Worm (Caenorhabditis elegans) whole organism, L4 larva: Measurements from ENCODE around the gene tbc-13.

Experiments
- D1046.2 ChIP-seq: fragments of 200-800 bp; sonication (Bioruptor generic); IDR thresholded peaks from 2 replicates; pipeline ENCODE4 v1.3.6; 2022; ENCODE audit warnings: missing genetic modification characterization, missing compliant biosample characterization
- F26F4.8 ChIP-seq: fragments of 200-800 bp; sonication (Bioruptor generic); conservative IDR thresholded peaks from 2 replicates; pipeline ENCODE4 v1.3.6; 2022; ENCODE audit warnings: missing genetic modification characterization, missing compliant biosample characterization
- T20F7.1 ChIP-seq: fragments of 200-800 bp; sonication (Bioruptor generic); optimal IDR thresholded peaks from 2 replicates; lab custom pipeline; 2018; ENCODE audit warnings: mild to moderate bottlenecking, missing genetic modification characterization, missing compliant biosample characterization
- T26A8.4 ChIP-seq: fragments of 200-800 bp; sonication (Bioruptor generic); IDR thresholded peaks from 2 replicates; pipeline ENCODE4 v1.3.6; 2022; ENCODE audit warnings: missing genetic modification characterization, missing compliant biosample characterization
- Y105C5A.15 ChIP-seq: fragments of 200-800 bp; sonication (Bioruptor generic); IDR thresholded peaks from 2 replicates; pipeline ENCODE4 v1.3.6; 2022; ENCODE audit warnings: missing genetic modification characterization, missing compliant biosample characterization
- ZK337.2 ChIP-seq: fragments of 200-800 bp; sonication (Bioruptor generic); IDR thresholded peaks from 2 replicates; pipeline ENCODE4 v1.3.6; 2022; ENCODE audit warnings: missing genetic modification reagents, missing genetic modification characterization, missing compliant biosample characterization
- aly-2 ChIP-seq: sonication (generic microtip); optimal IDR thresholded peaks from 2 replicates; lab custom pipeline; 2018; ENCODE audit warnings: missing biosample characterization, missing genetic modification characterization
- ceh-20 ChIP-seq: fragments of 200-800 bp; sonication (Bioruptor generic); IDR thresholded peaks from 2 replicates; pipeline ENCODE4 v1.3.6; 2022; ENCODE audit warnings: missing genetic modification reagents, missing genetic modification characterization, missing compliant biosample characterization
- ceh-44 ChIP-seq: fragments of 200-800 bp; sonication (Bioruptor generic); IDR thresholded peaks from 2 replicates; pipeline ENCODE4 v1.3.6; 2022; ENCODE audit warnings: missing genetic modification reagents, missing genetic modification characterization, missing compliant biosample characterization
- ceh-62 ChIP-seq: sonication (generic microtip); optimal IDR thresholded peaks from 2 replicates; lab custom pipeline; 2017; ENCODE audit warnings: missing biosample characterization, missing genetic modification characterization
- ceh-82 ChIP-seq: sonication (generic microtip); optimal IDR thresholded peaks from 2 replicates; lab custom pipeline; 2017; ENCODE audit warnings: missing biosample characterization, missing genetic modification characterization
- ces-1 ChIP-seq: fragments of 150-350 bp; sonication (generic microtip); optimal IDR thresholded peaks from 4 replicates; lab custom pipeline; 2014; ENCODE audit warnings: missing biosample characterization, missing genetic modification reagents, missing genetic modification characterization
- daf-16 ChIP-seq, 3 experiments: sonication (generic microtip); optimal IDR thresholded peaks; 2 replicates each; lab custom pipeline; 2016 to 2017; ENCODE audit warnings: missing genetic modification characterization in 3 of 3, missing genetic modification reagents in 3 of 3, mild to moderate bottlenecking in 2 of 3, missing compliant biosample characterization in 2 of 3, missing biosample characterization in 1 of 3, moderate library complexity in 1 of 3
- daf-19 ChIP-seq: fragments of 200-800 bp; sonication (Bioruptor generic); conservative IDR thresholded peaks from 2 replicates; pipeline ENCODE4 v1.3.6; 2022; ENCODE audit warnings: missing genetic modification characterization, missing compliant biosample characterization
- dmd-8 ChIP-seq: fragments of 200-800 bp; sonication (Bioruptor generic); IDR thresholded peaks from 2 replicates; pipeline ENCODE4 v1.3.6; 2022; ENCODE audit warnings: missing genetic modification characterization, missing compliant biosample characterization
- dmd-9 ChIP-seq: fragments of 200-800 bp; sonication (Bioruptor generic); IDR thresholded peaks from 2 replicates; pipeline ENCODE4 v1.3.6; 2022; ENCODE audit warnings: missing genetic modification reagents, missing genetic modification characterization, missing compliant biosample characterization
- dpl-1 ChIP-seq: fragments of 150-350 bp; optimal IDR thresholded peaks from 2 replicates; lab custom pipeline; 2014; ENCODE audit warnings: missing biosample characterization, missing genetic modification reagents, missing genetic modification characterization
- dve-1 ChIP-seq: sonication (generic microtip); optimal IDR thresholded peaks from 2 replicates; lab custom pipeline; 2017; ENCODE audit warnings: antibody characterized with exemption, mild to moderate bottlenecking, missing genetic modification characterization, missing compliant biosample characterization; ENCODE audit not compliant: insufficient read depth
- egl-27 ChIP-seq: sonication (generic microtip); optimal IDR thresholded peaks from 3 replicates; lab custom pipeline; 2017; ENCODE audit warnings: missing biosample characterization, missing genetic modification reagents, missing genetic modification characterization
- fkh-10 ChIP-seq: fragments of 150-350 bp; optimal IDR thresholded peaks from 2 replicates; lab custom pipeline; 2014; ENCODE audit warnings: missing biosample characterization, missing genetic modification reagents, missing genetic modification characterization
- fos-1 ChIP-seq: fragments of 150-350 bp; optimal IDR thresholded peaks from 2 replicates; lab custom pipeline; 2014; ENCODE audit warnings: missing biosample characterization, missing genetic modification characterization
- hif-1 ChIP-seq, 2 experiments: sonication (generic microtip); optimal IDR thresholded peaks; 2 replicates each; lab custom pipeline; 2016 to 2017; ENCODE audit warnings: missing compliant biosample characterization in 2 of 2, missing genetic modification characterization in 2 of 2, missing genetic modification reagents in 2 of 2, missing genotype in 2 of 2, mild to moderate bottlenecking in 1 of 2
- lim-7 ChIP-seq: fragments of 200-800 bp; sonication (Bioruptor generic); IDR thresholded peaks from 2 replicates; pipeline ENCODE4 v1.3.6; 2022; ENCODE audit warnings: missing genetic modification characterization, missing compliant biosample characterization
- lin-15B ChIP-seq: fragments of 150-350 bp; sonication (generic microtip); optimal IDR thresholded peaks from 3 replicates; lab custom pipeline; 2014; ENCODE audit warnings: missing biosample characterization, missing genetic modification characterization
- lir-3 ChIP-seq: sonication (generic microtip); optimal IDR thresholded peaks from 2 replicates; lab custom pipeline; 2016; ENCODE audit warnings: mild to moderate bottlenecking, missing genetic modification characterization, missing compliant biosample characterization
- madf-5 ChIP-seq, 2 experiments: fragments of 200-800 bp; sonication (Bioruptor generic); IDR thresholded peaks; 2 replicates each; pipeline ENCODE4 v1.3.6; 2022; ENCODE audit warnings: missing compliant biosample characterization in 2 of 2, missing genetic modification characterization in 2 of 2
- madf-9 ChIP-seq: fragments of 200-800 bp; sonication (Bioruptor generic); conservative IDR thresholded peaks from 2 replicates; pipeline ENCODE4 v1.3.6; 2022; ENCODE audit warnings: missing genetic modification reagents, missing genetic modification characterization, missing compliant biosample characterization
- mdl-1 ChIP-seq, 2 experiments: fragments of 150-350 bp in 1 of 2; sonication (generic microtip) in 1 of 2; optimal IDR thresholded peaks; 2 replicates each; lab custom pipeline; 2014 to 2017; ENCODE audit warnings: missing biosample characterization in 2 of 2, missing genetic modification characterization in 2 of 2
- mes-2 ChIP-seq: sonication (generic microtip); optimal IDR thresholded peaks from 2 replicates; lab custom pipeline; 2016; ENCODE audit warnings: missing genotype, mild to moderate bottlenecking, missing genetic modification characterization, missing compliant biosample characterization; ENCODE audit not compliant: poor library complexity, severe bottlenecking
- mxl-3 ChIP-seq: fragments of 200-800 bp; sonication (Bioruptor generic); optimal IDR thresholded peaks from 2 replicates; lab custom pipeline; 2018; ENCODE audit warnings: mild to moderate bottlenecking, missing genetic modification characterization, missing compliant biosample characterization
- nhr-10 ChIP-seq: fragments of 150-350 bp; optimal IDR thresholded peaks from 2 replicates; lab custom pipeline; 2014; ENCODE audit warnings: missing biosample characterization, missing genetic modification characterization
- nhr-102 ChIP-seq: sonication (generic microtip); optimal IDR thresholded peaks from 2 replicates; lab custom pipeline; 2016; ENCODE audit warnings: mild to moderate bottlenecking, missing genetic modification characterization, moderate library complexity, missing compliant biosample characterization
- nhr-11 ChIP-seq: fragments of 150-350 bp; optimal IDR thresholded peaks from 2 replicates; lab custom pipeline; 2014; ENCODE audit warnings: missing biosample characterization, missing genetic modification characterization
- nhr-237 ChIP-seq: sonication (generic microtip); optimal IDR thresholded peaks from 2 replicates; lab custom pipeline; 2017; ENCODE audit warnings: missing biosample characterization, missing genetic modification characterization
- nhr-28 ChIP-seq: fragments of 150-350 bp; optimal IDR thresholded peaks from 2 replicates; lab custom pipeline; 2014; ENCODE audit warnings: missing biosample characterization, missing genetic modification characterization
- nhr-41 ChIP-seq: fragments of 200-800 bp; sonication (Bioruptor generic); IDR thresholded peaks from 2 replicates; pipeline ENCODE4 v1.3.6; 2022; ENCODE audit warnings: missing genetic modification reagents, missing genetic modification characterization, missing compliant biosample characterization
- nhr-42 ChIP-seq: fragments of 200-800 bp; sonication (Bioruptor generic); IDR thresholded peaks from 2 replicates; pipeline ENCODE4 v1.3.6; 2022; ENCODE audit warnings: missing genetic modification characterization, missing compliant biosample characterization
- nhr-76 ChIP-seq: fragments of 150-350 bp; optimal IDR thresholded peaks from 2 replicates; lab custom pipeline; 2014; ENCODE audit warnings: missing biosample characterization, missing genetic modification characterization
- nhr-77 ChIP-seq: fragments of 150-350 bp; optimal IDR thresholded peaks from 2 replicates; lab custom pipeline; 2014; ENCODE audit warnings: missing biosample characterization, missing genetic modification characterization
- pha-4 ChIP-seq, 2 experiments: fragments of 150-350 bp in 1 of 2; fragments of 200-800 bp in 1 of 2; sonication (Bioruptor generic) in 1 of 2; IDR thresholded peaks in 1 of 2; optimal IDR thresholded peaks in 1 of 2; 2 replicates each; pipeline versions ENCODE4 v1.3.6 to Lab custom; 2014 to 2022; ENCODE audit warnings: missing genetic modification characterization in 2 of 2, missing genetic modification reagents in 2 of 2, missing biosample characterization in 1 of 2, missing compliant biosample characterization in 1 of 2
- php-3 ChIP-seq: fragments of 200-800 bp; sonication (Bioruptor generic); IDR thresholded peaks from 2 replicates; pipeline ENCODE4 v1.3.6; 2022; ENCODE audit warnings: missing genetic modification reagents, missing genetic modification characterization, missing compliant biosample characterization
- rbr-2 ChIP-seq: sonication (generic microtip); optimal IDR thresholded peaks from 2 replicates; lab custom pipeline; 2016; ENCODE audit warnings: missing genotype, missing genetic modification characterization, missing compliant biosample characterization
- saeg-2 ChIP-seq: fragments of 200-800 bp; sonication (Bioruptor generic); IDR thresholded peaks from 2 replicates; pipeline ENCODE4 v1.3.6; 2022; ENCODE audit warnings: missing genetic modification reagents, missing genetic modification characterization, missing compliant biosample characterization
- sdz-12 ChIP-seq: fragments of 200-800 bp; sonication (Bioruptor generic); optimal IDR thresholded peaks from 2 replicates; lab custom pipeline; 2018; ENCODE audit warnings: mild to moderate bottlenecking, missing genetic modification characterization, missing compliant biosample characterization
- snpc-4 ChIP-seq: fragments of 150-350 bp; optimal IDR thresholded peaks from 2 replicates; lab custom pipeline; 2014; ENCODE audit warnings: missing biosample characterization, missing genetic modification characterization
- spr-3 ChIP-seq: fragments of 200-800 bp; sonication (Bioruptor generic); optimal IDR thresholded peaks from 2 replicates; lab custom pipeline; 2018; ENCODE audit warnings: mild to moderate bottlenecking, missing genetic modification characterization, missing compliant biosample characterization
- unc-130 ChIP-seq: sonication (generic microtip); optimal IDR thresholded peaks from 2 replicates; lab custom pipeline; 2016; ENCODE audit warnings: missing genetic modification reagents, missing genetic modification characterization, missing compliant biosample characterization
- unc-62 ChIP-seq, 3 experiments: fragments of 150-350 bp in 1 of 3; sonication (generic microtip); optimal IDR thresholded peaks in 2 of 3; peaks in 1 of 3; 1 replicate in 1 of 3; 2 replicates in 2 of 3; lab custom pipeline; 2014 to 2017; ENCODE audit warnings: missing biosample characterization in 3 of 3, missing genetic modification characterization in 3 of 3, missing genetic modification reagents in 3 of 3, missing genotype in 1 of 3
- vab-7 ChIP-seq: fragments of 200-800 bp; sonication (Bioruptor generic); IDR thresholded peaks from 2 replicates; pipeline ENCODE4 v1.3.6; 2022; ENCODE audit warnings: missing genetic modification reagents, missing genetic modification characterization, missing compliant biosample characterization
- zag-1 ChIP-seq: fragments of 150-350 bp; optimal IDR thresholded peaks from 2 replicates; lab custom pipeline; 2014; ENCODE audit warnings: missing biosample characterization, missing genetic modification characterization

tbc-13 gene

ce11 chrX:12518982-12519381, 34.1 kb downstream of the tbc-13 start (continued):
- TF ChIP-seq mdl-1 (tag; optimal IDR thresholded peaks at IDR 0.05; lab: Kevin White, UChicago) (no peak), nhr-102 (tag; lab: Kevin White, UChicago) (no peak), zag-1 (tag; lab: Kevin White, UChicago) (no peak), nhr-76 (no peak), snpc-4 (tag; lab: Kevin White, UChicago) (no peak), nhr-42 (GFP tag; lab: Robert Waterston, UW) (no peak), dmd-8 (no peak), daf-16 (GFP tag; optimal IDR thresholded peaks at IDR 0.05; lab: Kevin White, UChicago) (no peak), daf-16 (tag; optimal IDR thresholded peaks at IDR 0.05; lab: Kevin White, UChicago) (peak; percentile 70), hif-1 (tag; optimal IDR thresholded peaks at IDR 0.05; lab: Kevin White, UChicago) (no peak), mes-2 (tag; lab: Kevin White, UChicago) (peak; percentile 8), Y105C5A.15 (GFP tag; lab: Robert Waterston, UW) (no peak), nhr-77 (tag; lab: Kevin White, UChicago) (no peak), dmd-9 (GFP tag; lab: Robert Waterston, UW) (no peak), madf-9 (GFP tag; lab: Robert Waterston, UW) (no peak), ZK337.2 (GFP tag; lab: Robert Waterston, UW) (no peak), unc-62 (GFP tag; optimal IDR thresholded peaks at IDR 0.05 in 1 of 2; lab: Kevin White, UChicago) (no peak), unc-62 (tag; optimal IDR thresholded peaks at IDR 0.05; lab: Kevin White, UChicago) (no peak), mxl-3 (GFP tag; lab: Kevin White, UChicago) (no peak), php-3 (GFP tag; lab: Robert Waterston, UW) (no peak), nhr-11 (tag; lab: Kevin White, UChicago) (no peak), aly-2 (tag; lab: Kevin White, UChicago) (no peak), egl-27 (tag; lab: Kevin White, UChicago) (no peak), fkh-10 (no peak), ceh-20 (no peak), F26F4.8 (no peak), nhr-28 (tag; lab: Kevin White, UChicago) (peak; percentile 32), ces-1 (GFP tag; lab: Kevin White, UChicago) (no peak)

DNA sequence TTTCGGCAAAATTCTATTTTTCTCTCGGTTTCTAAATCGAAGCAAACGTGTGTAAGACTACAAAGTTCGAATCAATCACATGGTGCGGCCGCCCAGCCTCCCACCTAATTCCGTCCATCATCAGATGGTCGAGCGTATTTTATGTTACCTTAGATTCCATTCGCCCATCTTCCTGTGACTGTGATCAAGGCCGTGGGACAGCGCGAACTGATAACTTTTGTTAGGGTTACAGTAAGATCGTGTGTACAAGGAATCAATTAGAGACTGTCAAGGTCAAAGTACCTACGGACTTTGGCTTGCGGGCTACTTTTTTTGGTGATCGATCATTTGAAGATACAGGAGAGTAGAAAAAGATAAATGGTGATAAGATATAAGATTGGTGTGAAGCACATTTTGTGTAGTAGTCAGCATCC, 38.2 kb downstream of the tbc-13 start:
- TF ChIP-seq rbr-2 (tag; lab: Kevin White, UChicago) (no peak), nhr-41 (GFP tag; lab: Robert Waterston, UW) (no peak), nhr-237 (tag; lab: Kevin White, UChicago) (no peak), saeg-2 (no peak), php-3 (GFP tag; lab: Robert Waterston, UW) (no peak), ceh-62 (no peak), vab-7 (GFP tag; lab: Robert Waterston, UW) (no peak), dpl-1 (peak; percentile 18), nhr-76 (peak; percentile 50), fos-1 (no peak), lin-15B (no peak), pha-4 (GFP tag; IDR thresholded peaks at IDR 0.05; lab: Robert Waterston, UW) (no peak), pha-4 (tag; optimal IDR thresholded peaks at IDR 0.05; lab: Kevin White, UChicago) (no peak), T26A8.4 (GFP tag; lab: Robert Waterston, UW) (no peak), madf-5 (GFP tag; IDR thresholded peaks at IDR 0.05; lab: Robert Waterston, UW) (0 out of 4 replicates have a peak, but pooled peaks of 1 of the 2 experiments have one; percentile 7), lir-3 (tag; lab: Kevin White, UChicago) (no peak), D1046.2 (GFP tag; lab: Robert Waterston, UW) (no peak), sdz-12 (no peak), dve-1 (tag; lab: Kevin White, UChicago) (peak; percentile 45), ces-1 (GFP tag; lab: Kevin White, UChicago) (no peak), unc-130 (GFP tag; lab: Kevin White, UChicago) (no peak), ceh-44 (no peak), T20F7.1 (GFP tag; lab: Kevin White, UChicago) (no peak), lim-7 (GFP tag; lab: Robert Waterston, UW) (0 out of 2 replicates have a peak, but pooled peaks have one; percentile 25), mes-2 (tag; lab: Kevin White, UChicago) (no peak), daf-19 (GFP tag; lab: Robert Waterston, UW) (no peak), ceh-82 (tag; lab: Kevin White, UChicago) (no peak), spr-3 (GFP tag; lab: Kevin White, UChicago) (no peak), nhr-10 (tag; lab: Kevin White, UChicago) (peak; percentile 65)
